Worm (Caenorhabditis elegans): ENCODE measurements around the gene F47B10.8.

ce11 chrX:10883203-10883602 lies 27.4 kb downstream of the F47B10.8 start, which contains the start of gene T21E8.7:
- TF ChIP-seq him-1 (tag; optimal IDR thresholded peaks at IDR 0.05): no peak
- TF ChIP-seq dao-5 (tag; optimal IDR thresholded peaks at IDR 0.05): no peak
- no peak for TF ChIP-seq W03F9.2 (tag; optimal IDR thresholded peaks at IDR 0.05)
